Worm (Caenorhabditis elegans) whole organism, early embryonic: ENCODE data around the gene F25G6.8.

Experiments
- B0310.2 ChIP-seq: sonication (generic microtip); optimal IDR thresholded peaks from 2 replicates; lab custom pipeline; 2016; ENCODE audit warnings: mild to moderate bottlenecking, missing genetic modification characterization, missing compliant biosample characterization
- ama-1 ChIP-seq: fragments of 150-350 bp; optimal IDR thresholded peaks from 2 replicates; lab custom pipeline; 2014
- tbx-11 ChIP-seq: fragments of 200-800 bp; sonication (Bioruptor generic); IDR thresholded peaks from 2 replicates; pipeline ENCODE4 v1.3.6; 2022; ENCODE audit warnings: missing genetic modification characterization, missing compliant biosample characterization

ce11 chrV:8609776-8610529 is 45.0 kb upstream of the F25G6.8 start:
- TF ChIP-seq B0310.2 (tag; lab: Kevin White, UChicago) (peak; percentile 28), ama-1 (no peak), tbx-11 (GFP tag; lab: Robert Waterston, UW) (no peak)
